Fruit fly (Drosophila melanogaster) whole organism, pupa: Measurements from ENCODE around the gene CG31220.

ENCODE experiments used
- CG10348 ChIP-seq: fragments of 200-800 bp; sonication (Bioruptor generic); IDR thresholded peaks from 2 replicates; pipeline ENCODE4 v1.3.6; 2022; ENCODE audit warnings: missing biosample characterization, missing genetic modification characterization
- CG12605 ChIP-seq: fragments of 200-800 bp; sonication (Bioruptor generic); IDR thresholded peaks from 2 replicates; pipeline ENCODE4 v1.3.6; 2022; ENCODE audit warnings: missing biosample characterization, missing genetic modification characterization
- CG13204 ChIP-seq: fragments of 200-800 bp; sonication (Bioruptor generic); optimal IDR thresholded peaks from 2 replicates; lab custom pipeline; 2018; ENCODE audit warnings: missing biosample characterization, mild to moderate bottlenecking, missing genetic modification characterization, moderate library complexity
- CG14655 ChIP-seq: fragments of 200-800 bp; sonication (Bioruptor generic); optimal IDR thresholded peaks from 3 replicates; lab custom pipeline; 2017; ENCODE audit warnings: mild to moderate bottlenecking, missing biosample characterization, missing genetic modification reagents, missing genetic modification characterization
- CG15710 ChIP-seq: fragments of 200-800 bp; sonication (Bioruptor generic); optimal IDR thresholded peaks from 2 replicates; lab custom pipeline; 2018; ENCODE audit warnings: missing biosample characterization, mild to moderate bottlenecking, missing genetic modification characterization, moderate library complexity
- CG17806 ChIP-seq: fragments of 200-800 bp; sonication (Bioruptor generic); optimal IDR thresholded peaks from 2 replicates; lab custom pipeline; 2018; ENCODE audit warnings: missing biosample characterization, mild to moderate bottlenecking, missing genetic modification characterization, moderate library complexity
- CG32121 ChIP-seq: fragments of 200-800 bp; sonication (Bioruptor generic); IDR thresholded peaks from 2 replicates; pipeline ENCODE4 v1.3.6; 2022; ENCODE audit warnings: missing biosample characterization, missing genetic modification characterization
- CG34367 ChIP-seq: fragments of 200-800 bp; sonication (Bioruptor generic); optimal IDR thresholded peaks from 2 replicates; lab custom pipeline; 2018; ENCODE audit warnings: missing biosample characterization, mild to moderate bottlenecking, missing genetic modification characterization
- CG4496 ChIP-seq: fragments of 200-800 bp; sonication (Bioruptor generic); IDR thresholded peaks from 3 replicates; pipeline ENCODE4 v1.3.6; 2022; ENCODE audit warnings: missing biosample characterization, missing genetic modification characterization
- CG8159 ChIP-seq: fragments of 200-800 bp; sonication (Bioruptor generic); optimal IDR thresholded peaks from 3 replicates; lab custom pipeline; 2018; ENCODE audit warnings: missing biosample characterization, mild to moderate bottlenecking, missing genetic modification characterization, moderate library complexity
- CG8301 ChIP-seq: fragments of 200-800 bp; sonication (Bioruptor generic); optimal IDR thresholded peaks from 2 replicates; lab custom pipeline; 2018; ENCODE audit warnings: missing biosample characterization, mild to moderate bottlenecking, missing genetic modification characterization
- CG9948 ChIP-seq: fragments of 200-800 bp; sonication (Bioruptor generic); optimal IDR thresholded peaks from 2 replicates; lab custom pipeline; 2018; ENCODE audit warnings: missing biosample characterization, mild to moderate bottlenecking, missing genetic modification characterization, moderate library complexity
- D1 ChIP-seq: fragments of 200-800 bp; sonication (Bioruptor generic); optimal IDR thresholded peaks from 2 replicates; lab custom pipeline; 2018; ENCODE audit warnings: missing biosample characterization, mild to moderate bottlenecking, missing genetic modification characterization, moderate library complexity
- EcR ChIP-seq: fragments of 200-800 bp; sonication (Bioruptor generic); optimal IDR thresholded peaks from 3 replicates; lab custom pipeline; 2019; ENCODE audit warnings: missing biosample characterization, missing genetic modification characterization, mild to moderate bottlenecking, moderate library complexity, missing genetic modification reagents
- Ets98B ChIP-seq: fragments of 200-800 bp; sonication (Bioruptor generic); IDR thresholded peaks from 2 replicates; pipeline ENCODE4 v1.3.6; 2022; ENCODE audit warnings: missing biosample characterization, missing genetic modification characterization
- Pif1A ChIP-seq: fragments of 200-800 bp; sonication (Bioruptor generic); optimal IDR thresholded peaks from 3 replicates; lab custom pipeline; 2016; ENCODE audit warnings: missing biosample characterization, missing genetic modification characterization
- Pif1B ChIP-seq: fragments of 200-800 bp; sonication (Bioruptor generic); optimal IDR thresholded peaks from 3 replicates; lab custom pipeline; 2016; ENCODE audit warnings: missing biosample characterization, missing genetic modification characterization
- Snoo ChIP-seq: fragments of 200-800 bp; sonication (Bioruptor generic); optimal IDR thresholded peaks from 3 replicates; lab custom pipeline; 2017; ENCODE audit warnings: missing biosample characterization, mild to moderate bottlenecking, missing genetic modification characterization, inconsistent platforms
- fd96Ca ChIP-seq: fragments of 200-800 bp; sonication (Bioruptor generic); IDR thresholded peaks from 3 replicates; pipeline ENCODE4 v1.3.6; 2022; ENCODE audit warnings: missing biosample characterization, missing genetic modification characterization
- gl ChIP-seq: fragments of 200-800 bp; sonication (Bioruptor generic); optimal IDR thresholded peaks from 2 replicates; lab custom pipeline; 2018; ENCODE audit warnings: missing biosample characterization, mild to moderate bottlenecking, missing genetic modification characterization
- rn ChIP-seq: fragments of 200-800 bp; sonication (Bioruptor generic); IDR thresholded peaks from 2 replicates; pipeline ENCODE4 v1.3.6; 2022; ENCODE audit warnings: missing biosample characterization, missing genetic modification characterization

Gene CG31220

DNA sequence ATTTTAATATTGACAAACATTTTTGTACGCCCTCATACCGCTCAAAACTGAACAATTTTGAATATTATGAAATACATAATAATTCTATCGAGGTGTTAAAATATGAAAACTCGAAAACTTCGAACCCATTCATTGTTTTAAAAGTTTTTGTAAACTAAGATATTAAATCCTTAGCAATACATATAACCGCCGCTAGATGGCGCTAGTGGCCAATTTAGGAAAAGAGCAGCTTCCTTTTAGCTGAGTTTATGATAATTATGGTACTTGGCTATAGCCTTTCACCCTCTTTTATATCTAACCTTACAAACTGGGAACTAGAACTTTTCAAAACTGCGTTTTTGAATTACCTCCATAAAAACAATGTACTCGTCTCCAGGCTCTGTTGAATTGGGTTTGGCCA, 8.9 kb downstream of the CG31220 start:
- TF ChIP-seq CG12605 (GFP tag; lab: Robert Waterston, UW) (no peak), CG8159 (tag; lab: Kevin White, UChicago) (no peak), CG34367 (tag; lab: Kevin White, UChicago) (no peak), Pif1B (GFP tag; lab: Kevin White, UChicago) (no peak), CG10348 (GFP tag; lab: Robert Waterston, UW) (no peak), D1 (tag; lab: Kevin White, UChicago) (no peak), CG32121 (GFP tag; lab: Robert Waterston, UW) (no peak), CG8301 (tag; lab: Kevin White, UChicago) (no peak), CG14655 (GFP tag; lab: Kevin White, UChicago) (no peak), CG9948 (tag; lab: Kevin White, UChicago) (no peak), rn (no peak), Pif1A (GFP tag; lab: Kevin White, UChicago) (no peak), CG13204 (GFP tag; lab: Kevin White, UChicago) (no peak), CG17806 (tag; lab: Kevin White, UChicago) (no peak), CG15710 (tag; lab: Kevin White, UChicago) (no peak), fd96Ca (GFP tag; lab: Robert Waterston, UW) (no peak)
- TF ChIP-seq, all 21 proteins: peak for 0

DNA sequence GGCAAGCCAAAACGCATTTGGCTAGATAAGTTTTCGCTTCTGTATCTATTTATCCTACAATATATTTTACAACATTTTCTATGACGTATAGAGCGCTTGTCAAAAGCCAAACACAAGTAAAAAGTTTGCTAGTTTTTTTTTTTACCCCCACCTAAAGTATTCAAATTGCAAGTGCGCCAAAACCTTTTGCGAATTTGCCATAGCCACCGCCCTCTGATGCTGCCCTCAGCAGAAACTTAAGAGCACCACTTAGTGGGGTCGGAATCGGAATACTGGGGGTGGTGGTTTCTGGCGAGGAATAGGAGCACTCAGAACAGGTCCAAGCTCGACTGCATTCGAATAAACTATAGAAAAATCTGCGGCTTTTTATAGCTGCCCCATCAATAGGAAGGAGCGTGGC, 9.5 kb downstream of the CG31220 start, which contains the start of gene CG6184:
Gene CG6184 (minus strand): TSS at position 101 of the 400 bp plus-strand sequence.
- TF ChIP-seq rn (no peak), CG13204 (GFP tag; lab: Kevin White, UChicago) (no peak), Ets98B (GFP tag; lab: Robert Waterston, UW) (no peak), CG14655 (GFP tag; lab: Kevin White, UChicago) (no peak), CG8301 (tag; lab: Kevin White, UChicago) (no peak), CG10348 (GFP tag; lab: Robert Waterston, UW) (no peak), CG4496 (GFP tag; lab: Robert Waterston, UW) (no peak), CG12605 (GFP tag; lab: Robert Waterston, UW) (no peak), CG32121 (GFP tag; lab: Robert Waterston, UW) (no peak), CG9948 (tag; lab: Kevin White, UChicago) (no peak), Snoo (tag; lab: Kevin White, UChicago) (no peak), CG34367 (tag; lab: Kevin White, UChicago) (no peak), CG8159 (tag; lab: Kevin White, UChicago) (no peak)

DNA sequence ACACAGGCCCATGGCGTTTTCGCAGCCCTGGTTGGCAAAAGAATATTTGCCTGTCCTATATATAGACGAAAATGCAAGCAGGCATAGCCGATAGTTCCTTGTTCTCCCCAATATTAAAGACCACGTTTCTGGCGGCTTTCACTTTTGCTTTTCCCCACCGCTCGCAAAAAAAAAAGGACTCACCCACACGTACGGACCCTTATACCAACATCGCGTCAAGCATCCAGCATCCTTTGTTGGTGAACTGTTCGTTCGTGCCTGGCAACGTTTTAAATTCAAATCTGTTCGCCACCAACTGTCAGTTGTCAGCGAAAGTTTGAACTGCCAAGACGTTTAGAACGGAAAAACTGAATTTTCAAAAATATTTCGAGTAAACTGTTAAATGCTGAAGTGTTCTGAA, 11.2 kb downstream of the CG31220 start, which contains the start of gene ort:
Gene ort (plus strand): TSS at position 301 of the 400 bp plus-strand sequence.
- TF ChIP-seq gl (tag; lab: Kevin White, UChicago) = no peak
- no peak for TF ChIP-seq CG34367 (tag; lab: Kevin White, UChicago)
- no peak for TF ChIP-seq CG8159 (tag; lab: Kevin White, UChicago)
- no peak for TF ChIP-seq EcR (GFP tag; lab: Kevin White, UChicago)
- no peak for TF ChIP-seq fd96Ca (GFP tag; lab: Robert Waterston, UW)
- no peak for TF ChIP-seq CG12605 (GFP tag; lab: Robert Waterston, UW)
- TF ChIP-seq rn = no peak
- TF ChIP-seq CG8301 (tag; lab: Kevin White, UChicago) = no peak
- no peak for TF ChIP-seq CG4496 (GFP tag; lab: Robert Waterston, UW)
- TF ChIP-seq CG9948 (tag; lab: Kevin White, UChicago) = no peak
- TF ChIP-seq CG15710 (tag; lab: Kevin White, UChicago) = no peak
- no peak for TF ChIP-seq CG17806 (tag; lab: Kevin White, UChicago)

DNA sequence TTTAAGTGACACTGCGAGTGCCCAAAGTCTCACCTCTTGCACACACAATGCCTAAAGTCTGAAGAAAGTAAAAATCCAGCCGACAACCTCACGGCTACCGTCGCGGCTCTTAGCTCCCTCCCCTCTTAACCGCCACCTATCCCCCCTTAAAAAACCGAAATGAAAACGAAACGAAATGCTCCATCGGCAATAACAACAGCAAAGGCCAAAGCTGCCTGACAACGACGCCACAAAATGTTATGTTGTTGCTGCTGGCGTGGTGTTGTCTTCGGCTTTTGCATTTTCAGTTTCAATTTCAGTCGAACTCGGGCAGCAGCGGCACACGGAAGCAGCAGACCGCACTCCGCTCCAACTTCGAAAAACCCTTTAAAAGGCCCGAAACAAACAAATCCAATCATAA, 16.4 kb downstream of the CG31220 start, which contains the start of gene CG7432:
Gene CG7432 (plus strand): TSS at position 295 of the 400 bp plus-strand sequence.
- no peak for TF ChIP-seq CG15710 (tag; lab: Kevin White, UChicago)
- TF ChIP-seq rn = no peak
- TF ChIP-seq CG8301 (tag; lab: Kevin White, UChicago) = no peak
- TF ChIP-seq Pif1B (GFP tag; lab: Kevin White, UChicago) = no peak
- no peak for TF ChIP-seq Pif1A (GFP tag; lab: Kevin White, UChicago)
- no peak for TF ChIP-seq CG14655 (GFP tag; lab: Kevin White, UChicago)
- no peak for TF ChIP-seq CG9948 (tag; lab: Kevin White, UChicago)
- TF ChIP-seq CG10348 (GFP tag; lab: Robert Waterston, UW) = no peak
- no peak for TF ChIP-seq gl (tag; lab: Kevin White, UChicago)
- no peak for TF ChIP-seq fd96Ca (GFP tag; lab: Robert Waterston, UW)
- TF ChIP-seq CG8159 (tag; lab: Kevin White, UChicago) = no peak

DNA sequence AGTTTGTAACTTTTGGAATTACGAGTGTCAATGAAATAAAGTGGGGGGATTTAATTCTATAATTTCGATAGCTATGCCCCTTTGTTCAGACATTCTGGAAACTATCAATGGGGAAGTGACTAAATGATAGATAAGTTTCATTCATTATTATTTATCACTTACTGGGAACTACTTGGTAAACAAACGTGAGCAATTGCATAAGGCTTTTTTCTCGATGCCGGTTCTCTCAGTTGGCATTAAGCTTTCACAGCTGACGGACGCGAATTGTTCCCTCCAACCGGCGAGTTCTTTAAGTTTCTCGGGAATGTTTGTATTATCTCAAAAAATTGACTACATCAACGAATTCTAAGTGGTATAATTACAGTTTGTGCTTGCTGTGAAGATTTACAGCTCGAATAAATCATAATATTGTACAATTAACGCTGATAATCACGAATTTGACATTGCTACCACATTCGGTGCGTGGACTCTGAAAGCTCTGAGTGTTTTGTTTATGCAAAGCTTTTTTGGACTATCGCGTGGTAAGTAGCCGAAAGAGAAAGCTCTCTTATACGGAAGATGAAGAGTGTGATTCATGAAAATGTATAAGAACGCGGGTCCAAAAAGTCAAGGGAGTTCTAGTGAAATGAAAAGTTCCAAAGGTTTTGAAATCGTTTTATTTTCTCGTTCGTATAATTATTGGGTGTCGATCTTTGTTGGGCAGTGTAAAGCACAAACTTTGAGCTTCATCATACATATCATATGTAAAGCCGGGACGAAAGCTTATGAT, 23.1 kb downstream of the CG31220 start, which contains the start of gene Naam:
Gene Naam (plus strand): TSS at position 228 of the 769 bp plus-strand sequence.
- TF ChIP-seq CG14655 (GFP tag; lab: Kevin White, UChicago) = peak; percentile 62
- peak; percentile 41; the same call in 1 of the 2 replicates for TF ChIP-seq rn
- TF ChIP-seq CG9948 (tag; lab: Kevin White, UChicago) = peak; percentile 57
- peak; percentile 73 for TF ChIP-seq Pif1A (GFP tag; lab: Kevin White, UChicago)
- peak; percentile 62 for TF ChIP-seq CG17806 (tag; lab: Kevin White, UChicago)
- no peak for TF ChIP-seq EcR (GFP tag; lab: Kevin White, UChicago)
- TF ChIP-seq fd96Ca (GFP tag; lab: Robert Waterston, UW) = peak; percentile 83
- peak; percentile 51 for TF ChIP-seq CG12605 (GFP tag; lab: Robert Waterston, UW)
- TF ChIP-seq CG15710 (tag; lab: Kevin White, UChicago) = no peak
- peak; percentile 60 for TF ChIP-seq CG8159 (tag; lab: Kevin White, UChicago)
- TF ChIP-seq D1 (tag; lab: Kevin White, UChicago) = no peak
- TF ChIP-seq CG8301 (tag; lab: Kevin White, UChicago) = peak; percentile 68
- peak; percentile 90 for TF ChIP-seq Ets98B (GFP tag; lab: Robert Waterston, UW)
- TF ChIP-seq CG34367 (tag; lab: Kevin White, UChicago) = peak; percentile 29
- TF ChIP-seq CG32121 (GFP tag; lab: Robert Waterston, UW) = peak; percentile 78
- TF ChIP-seq Snoo (tag; lab: Kevin White, UChicago) = peak; percentile 68
- TF ChIP-seq CG13204 (GFP tag; lab: Kevin White, UChicago) = no peak
- TF ChIP-seq gl (tag; lab: Kevin White, UChicago) = peak; percentile 19
- TF ChIP-seq Pif1B (GFP tag; lab: Kevin White, UChicago) = peak; percentile 74
- no peak for TF ChIP-seq CG10348 (GFP tag; lab: Robert Waterston, UW)
- peak; percentile 90 for TF ChIP-seq CG4496 (GFP tag; lab: Robert Waterston, UW)
